Fruit fly (Drosophila melanogaster) whole organism, embryonic: ENCODE measurements around the gene wrm2.
A peak's percentile ranks its signal among the peaks of the same experiment; 100 is the strongest.

Experiments
- Asciz ChIP-seq: fragments of 200-800 bp; sonication (Bioruptor generic); optimal IDR thresholded peaks from 2 replicates; lab custom pipeline; 2017; ENCODE audit warnings: missing biosample characterization, mild to moderate bottlenecking, missing genetic modification characterization, missing genetic modification reagents
- Awh ChIP-seq: fragments of 200-800 bp; sonication (Bioruptor generic); IDR thresholded peaks from 2 replicates; pipeline ENCODE4, ENCODE4 v1.3.6; 2022; ENCODE audit warnings: missing biosample characterization, missing genetic modification characterization
- B-H1 ChIP-seq: fragments of 200-800 bp; sonication (Bioruptor generic); IDR thresholded peaks from 3 replicates; pipeline ENCODE4 v1.3.6; 2022; ENCODE audit warnings: missing biosample characterization, missing genetic modification characterization
- CG10462 ChIP-seq: fragments of 200-800 bp; sonication (Bioruptor generic); optimal IDR thresholded peaks from 2 replicates; lab custom pipeline; 2016; ENCODE audit warnings: missing biosample characterization, missing genetic modification characterization
- CG10654 ChIP-seq: fragments of 200-800 bp; sonication (Bioruptor generic); optimal IDR thresholded peaks from 2 replicates; lab custom pipeline; 2016; ENCODE audit warnings: missing biosample characterization, missing genetic modification characterization
- CG11093 ChIP-seq: fragments of 200-800 bp; sonication (Bioruptor generic); IDR thresholded peaks from 3 replicates; pipeline ENCODE4 v1.3.6; 2022; ENCODE audit warnings: missing biosample characterization, missing genetic modification characterization
- CG12391 ChIP-seq: fragments of 200-800 bp; sonication (Bioruptor generic); optimal IDR thresholded peaks from 3 replicates; lab custom pipeline; 2018; ENCODE audit warnings: missing biosample characterization, mild to moderate bottlenecking, missing genetic modification characterization, moderate library complexity
- CG17568 ChIP-seq: fragments of 200-800 bp; sonication (Bioruptor generic); optimal IDR thresholded peaks from 2 replicates; lab custom pipeline; 2018; ENCODE audit warnings: missing biosample characterization, mild to moderate bottlenecking, missing genetic modification characterization, moderate library complexity
- CG17612 ChIP-seq: fragments of 200-800 bp; sonication (Bioruptor generic); IDR thresholded peaks from 2 replicates; pipeline ENCODE4 v1.3.6; 2022; ENCODE audit warnings: missing biosample characterization, missing genetic modification characterization
- CG1832 ChIP-seq: fragments of 200-800 bp; sonication (Bioruptor generic); optimal IDR thresholded peaks from 2 replicates; lab custom pipeline; 2017; ENCODE audit warnings: missing biosample characterization, mild to moderate bottlenecking, missing genetic modification characterization, inconsistent platforms
- CG18619 ChIP-seq: fragments of 200-800 bp; sonication (Bioruptor generic); optimal IDR thresholded peaks from 3 replicates; lab custom pipeline; 2017; ENCODE audit warnings: missing biosample characterization, mild to moderate bottlenecking, missing genetic modification characterization
- CG2875 ChIP-seq: fragments of 200-800 bp; sonication (Bioruptor generic); optimal IDR thresholded peaks from 2 replicates; lab custom pipeline; 2017; ENCODE audit warnings: missing biosample characterization, mild to moderate bottlenecking, missing genetic modification characterization, missing genetic modification reagents
- CG33213 ChIP-seq: fragments of 200-800 bp; sonication (Bioruptor generic); optimal IDR thresholded peaks from 3 replicates; lab custom pipeline; 2016; ENCODE audit warnings: missing biosample characterization, missing genetic modification characterization
- CG3847 ChIP-seq: fragments of 200-800 bp; sonication (Bioruptor generic); IDR thresholded peaks from 2 replicates; pipeline ENCODE4 v1.3.6; 2022; ENCODE audit warnings: missing biosample characterization, missing genetic modification characterization
- CG5180 ChIP-seq: fragments of 200-800 bp; sonication (Bioruptor generic); optimal IDR thresholded peaks from 3 replicates; lab custom pipeline; 2017; ENCODE audit warnings: missing biosample characterization, missing genetic modification characterization, mild to moderate bottlenecking, moderate library complexity, missing genetic modification reagents
- CG7357 ChIP-seq: fragments of 200-800 bp; sonication (Bioruptor generic); IDR thresholded peaks from 3 replicates; pipeline ENCODE4 v1.3.6; 2022; ENCODE audit warnings: missing biosample characterization, missing genetic modification characterization
- CG7786 ChIP-seq: fragments of 200-800 bp; sonication (Bioruptor generic); optimal IDR thresholded peaks from 2 replicates; lab custom pipeline; 2016; ENCODE audit warnings: missing biosample characterization, missing genetic modification characterization
- Deaf1 ChIP-seq: fragments of 200-800 bp; optimal IDR thresholded peaks from 3 replicates; lab custom pipeline; 2019; ENCODE audit warnings: missing biosample characterization, mild to moderate bottlenecking, missing genetic modification characterization, moderate library complexity
- Ets65A ChIP-seq: fragments of 200-800 bp; sonication (Bioruptor generic); peaks from one replicate; lab custom pipeline; 2016; ENCODE audit warnings: missing biosample characterization, missing genetic modification characterization
- Fer3 ChIP-seq: fragments of 200-800 bp; sonication (Bioruptor generic); optimal IDR thresholded peaks from 2 replicates; lab custom pipeline; 2018; ENCODE audit warnings: missing biosample characterization, mild to moderate bottlenecking, missing genetic modification characterization, moderate library complexity
- Kr ChIP-seq: fragments of 200-800 bp; sonication (Bioruptor generic); optimal IDR thresholded peaks from 2 replicates; lab custom pipeline; 2017; ENCODE audit warnings: missing biosample characterization, mild to moderate bottlenecking, missing genetic modification characterization
- Myb ChIP-seq: fragments of 200-800 bp; sonication (Bioruptor generic); optimal IDR thresholded peaks from 2 replicates; lab custom pipeline; 2016; ENCODE audit warnings: missing biosample characterization, missing genetic modification characterization
- Nf-YB ChIP-seq: fragments of 200-800 bp; sonication (Bioruptor generic); optimal IDR thresholded peaks from 3 replicates; lab custom pipeline; 2019; ENCODE audit warnings: missing biosample characterization, mild to moderate bottlenecking, missing genetic modification characterization, moderate library complexity
- Sin3A ChIP-seq: fragments of >200 bp; optimal IDR thresholded peaks from 2 replicates; lab custom pipeline; 2018
- Six4 ChIP-seq: fragments of 200-800 bp; sonication (Bioruptor generic); optimal IDR thresholded peaks from 2 replicates; lab custom pipeline; 2016; ENCODE audit warnings: missing biosample characterization, missing genetic modification characterization
- ab ChIP-seq: fragments of 200-800 bp; sonication (Bioruptor generic); optimal IDR thresholded peaks from 2 replicates; lab custom pipeline; 2016; ENCODE audit warnings: missing biosample characterization, missing genetic modification characterization
- ac ChIP-seq: fragments of 200-800 bp; sonication (Bioruptor generic); optimal IDR thresholded peaks from 3 replicates; lab custom pipeline; 2017; ENCODE audit warnings: missing biosample characterization, mild to moderate bottlenecking, missing genetic modification characterization
- amos ChIP-seq: fragments of 200-800 bp; sonication (Bioruptor generic); IDR thresholded peaks from 2 replicates; pipeline ENCODE4 v1.3.6; 2022; ENCODE audit warnings: missing biosample characterization, missing genetic modification characterization; ENCODE audit not compliant: partially characterized antibody
- ase ChIP-seq: fragments of 200-800 bp; sonication (Bioruptor generic); IDR thresholded peaks from 3 replicates; pipeline ENCODE4 v1.3.6; 2022; ENCODE audit warnings: missing biosample characterization, missing genetic modification characterization
- bigmax ChIP-seq: fragments of 200-800 bp; sonication (Bioruptor generic); optimal IDR thresholded peaks from 2 replicates; lab custom pipeline; 2018; ENCODE audit warnings: missing biosample characterization, mild to moderate bottlenecking, missing genetic modification characterization
- chn ChIP-seq: fragments of 200-800 bp; sonication (Bioruptor generic); optimal IDR thresholded peaks from 2 replicates; lab custom pipeline; 2016; ENCODE audit warnings: missing biosample characterization, missing genetic modification characterization
- dimm ChIP-seq: fragments of 200-800 bp; sonication (Bioruptor generic); IDR thresholded peaks from 2 replicates; pipeline ENCODE4 v1.3.6; 2022; ENCODE audit warnings: missing biosample characterization, missing genetic modification characterization
- exex ChIP-seq: fragments of 200-800 bp; sonication (Bioruptor generic); optimal IDR thresholded peaks from 4 replicates; lab custom pipeline; 2018; ENCODE audit warnings: missing biosample characterization, mild to moderate bottlenecking, missing genetic modification characterization, moderate library complexity
- hkb ChIP-seq, 2 experiments: fragments of 200-800 bp in 1 of 2; fragments of >200 bp in 1 of 2; sonication (Bioruptor generic) in 1 of 2; IDR thresholded peaks in 1 of 2; optimal IDR thresholded peaks in 1 of 2; 2 replicates each; pipeline versions ENCODE4 v1.3.6 to Lab custom; 2017 to 2022; ENCODE audit warnings: missing biosample characterization in 1 of 2, missing genetic modification characterization in 1 of 2
- insv ChIP-seq, 2 experiments: fragments of 200-800 bp; sonication (Bioruptor generic); optimal IDR thresholded peaks; 3 replicates each; lab custom pipeline; 2016 to 2018; ENCODE audit warnings: missing biosample characterization in 2 of 2, missing genetic modification characterization in 2 of 2
- jigr1 ChIP-seq: fragments of 200-800 bp; sonication (Bioruptor generic); IDR thresholded peaks from 3 replicates; pipeline ENCODE4 v1.3.6; 2022; ENCODE audit warnings: missing biosample characterization, missing genetic modification characterization
- jing ChIP-seq: fragments of 200-800 bp; sonication (Bioruptor generic); optimal IDR thresholded peaks from 2 replicates; lab custom pipeline; 2018; ENCODE audit warnings: missing biosample characterization, mild to moderate bottlenecking, missing genetic modification characterization
- jumu ChIP-seq: fragments of 200-800 bp; sonication (Bioruptor generic); optimal IDR thresholded peaks from 3 replicates; lab custom pipeline; 2016; ENCODE audit warnings: missing biosample characterization, missing genetic modification characterization
- kay ChIP-seq: fragments of 200-800 bp; sonication (Bioruptor generic); optimal IDR thresholded peaks from 2 replicates; lab custom pipeline; 2016; ENCODE audit warnings: missing biosample characterization, missing genetic modification characterization
- klu ChIP-seq: fragments of 200-800 bp; sonication (Bioruptor generic); IDR thresholded peaks from 2 replicates; pipeline ENCODE4 v1.3.6; 2022; ENCODE audit warnings: missing biosample characterization, missing genetic modification characterization
- lbe ChIP-seq: fragments of 200-800 bp; sonication (Bioruptor generic); optimal IDR thresholded peaks from 2 replicates; lab custom pipeline; 2016; ENCODE audit warnings: missing biosample characterization, mild to moderate bottlenecking, missing genetic modification characterization
- maf-S ChIP-seq: fragments of 200-800 bp; sonication (Bioruptor generic); optimal IDR thresholded peaks from 2 replicates; lab custom pipeline; 2016; ENCODE audit warnings: missing biosample characterization, missing genetic modification characterization
- mirr ChIP-seq: fragments of 200-800 bp; sonication (Bioruptor generic); optimal IDR thresholded peaks from 3 replicates; lab custom pipeline; 2018; ENCODE audit warnings: missing biosample characterization, mild to moderate bottlenecking, missing genetic modification characterization
- nerfin-2 ChIP-seq: fragments of 200-800 bp; sonication (Bioruptor generic); IDR thresholded peaks from 2 replicates; pipeline ENCODE4 v1.3.6; 2022; ENCODE audit warnings: missing biosample characterization, missing genetic modification characterization; ENCODE audit not compliant: partially characterized antibody
- ranshi ChIP-seq: fragments of 200-800 bp; sonication (Bioruptor generic); IDR thresholded peaks from 2 replicates; pipeline ENCODE4 v1.3.6; 2022; ENCODE audit warnings: missing biosample characterization, missing genetic modification characterization
- run ChIP-seq: fragments of 200-800 bp; sonication (Bioruptor generic); optimal IDR thresholded peaks from 3 replicates; lab custom pipeline; 2018; ENCODE audit warnings: missing biosample characterization, mild to moderate bottlenecking, missing genetic modification characterization
- sisA ChIP-seq: fragments of 200-800 bp; sonication (Bioruptor generic); IDR thresholded peaks from 2 replicates; pipeline ENCODE4 v1.3.6; 2022; ENCODE audit warnings: missing biosample characterization, missing genetic modification characterization
- slbo ChIP-seq: fragments of 200-800 bp; sonication (Bioruptor generic); IDR thresholded peaks from 2 replicates; pipeline ENCODE4 v1.3.6; 2022; ENCODE audit warnings: missing biosample characterization, missing genetic modification characterization
- tgo ChIP-seq: fragments of 200-800 bp; sonication (Bioruptor generic); IDR thresholded peaks from 3 replicates; pipeline ENCODE4 v1.3.6; 2022; ENCODE audit warnings: missing biosample characterization, missing genetic modification characterization

Gene wrm2

dm6 chr3L:7356386-7357117 is 21.5 kb upstream of the wrm2 start, which contains the start of gene CTCF (continued):
- TF ChIP-seq tgo (peak; percentile 51), CG11093 (0 out of 3 replicates have a peak, but pooled peaks have one; percentile 25), kay (GFP tag; lab: Kevin White, UChicago) (no peak), run (no peak), Kr (GFP tag; lab: Kevin White, UChicago) (no peak), Awh (GFP tag; lab: Robert Waterston, UW) (peak; percentile 62; the same call in 1 of the 2 replicates), nerfin-2 (GFP tag; lab: Robert Waterston, UW) (peak; percentile 50; the same call in 1 of the 2 replicates), Ets65A (GFP tag; lab: Kevin White, UChicago) (peak; percentile 91), CG2875 (GFP tag; lab: Kevin White, UChicago) (peak; percentile 12), maf-S (GFP tag; lab: Kevin White, UChicago) (no peak), slbo (GFP tag; lab: Robert Waterston, UW) (no peak; the same call in 1 of the 2 replicates), dimm (no peak), bigmax (no peak), CG7357 (no peak), ranshi (GFP tag; lab: Robert Waterston, UW) (no peak), insv (GFP tag; optimal IDR thresholded peaks at IDR 0.05; lab: Kevin White, UChicago) (peak in 1 of 2 experiments; percentile 50), B-H1 (GFP tag; lab: Robert Waterston, UW) (no peak), CG1832 (no peak), CG18619 (GFP tag; lab: Kevin White, UChicago) (peak; percentile 7), CG7786 (no peak), Asciz (GFP tag; lab: Kevin White, UChicago) (peak; percentile 53), Myb (GFP tag; lab: Kevin White, UChicago) (peak; percentile 60), chn (GFP tag; lab: Kevin White, UChicago) (peak; percentile 18), Fer3 (tag; lab: Kevin White, UChicago) (no peak), jing (GFP tag; lab: Kevin White, UChicago) (no peak), CG10462 (GFP tag; lab: Kevin White, UChicago) (no peak), ab (GFP tag; lab: Kevin White, UChicago) (no peak), amos (GFP tag; lab: Robert Waterston, UW) (peak; percentile 78), CG10654 (GFP tag; lab: Kevin White, UChicago) (no peak), Sin3A (lab: Kevin White, UChicago) (peak; percentile 44), jumu (GFP tag; lab: Kevin White, UChicago) (peak; percentile 54), hkb (optimal IDR thresholded peaks at IDR 0.05; lab: Kevin White, UChicago) (no peak), hkb (GFP tag; IDR thresholded peaks at IDR 0.05; lab: Robert Waterston, UW) (0 out of 2 replicates have a peak, but pooled peaks have one; percentile 31), CG33213 (GFP tag; lab: Kevin White, UChicago) (peak; percentile 76), lbe (GFP tag; lab: Kevin White, UChicago) (peak; percentile 38), CG5180 (GFP tag; lab: Kevin White, UChicago) (no peak), ase (0 out of 3 replicates have a peak, but pooled peaks have one; percentile 38), mirr (peak; percentile 56), ac (no peak), Nf-YB (GFP tag; lab: Kevin White, UChicago) (no peak), CG17568 (GFP tag; lab: Kevin White, UChicago) (no peak), exex (tag; lab: Kevin White, UChicago) (peak; percentile 74), Deaf1 (tag; lab: Kevin White, UChicago) (no peak), Six4 (GFP tag; lab: Kevin White, UChicago) (peak; percentile 3), sisA (GFP tag; lab: Robert Waterston, UW) (peak; percentile 19; the same call in 1 of the 2 replicates), CG12391 (tag; lab: Kevin White, UChicago) (peak; percentile 43), CG3847 (GFP tag; lab: Robert Waterston, UW) (0 out of 2 replicates have a peak, but pooled peaks have one; percentile 6), CG17612 (no peak), jigr1 (no peak; the same call in 2 of the 3 replicates), klu (GFP tag; lab: Robert Waterston, UW) (no peak)
